Worm (Caenorhabditis elegans): Measurements from ENCODE around the gene srd-41.
A peak's percentile ranks its signal among the peaks of the same experiment; 100 is the strongest.

Gene srd-41

ce11 chrX:12362951-12363486, 36.5 kb downstream of the srd-41 start (continued):
- TF ChIP-seq daf-16 (GFP tag; optimal IDR thresholded peaks at IDR 0.05) (peak; percentile 94 to 99), daf-16 (tag; optimal IDR thresholded peaks at IDR 0.05) (peak; percentile 99), mxl-2 (GFP tag; conservative IDR thresholded peaks at IDR 0.05) (peak; percentile 83), mep-1 (tag; optimal IDR thresholded peaks at IDR 0.05) (peak; percentile 100), daf-8 (GFP tag; IDR thresholded peaks at IDR 0.05) (peak; percentile 57; the same call in 1 of the 2 replicates), daf-12 (tag; optimal IDR thresholded peaks at IDR 0.05) (peak; percentile 9), lir-3 (tag; optimal IDR thresholded peaks at IDR 0.05) (peak; percentile 94), skn-1 (tag; optimal IDR thresholded peaks at IDR 0.05) (peak; percentile 41), rbr-2 (tag; optimal IDR thresholded peaks at IDR 0.05) (peak; percentile 99), unc-62 (GFP tag; optimal IDR thresholded peaks at IDR 0.05 in 1 of 2) (peak; percentile 65 to 100), unc-62 (tag; optimal IDR thresholded peaks at IDR 0.05) (peak; percentile 96), ama-1 (optimal IDR thresholded peaks at IDR 0.05) (no peak), vab-7 (GFP tag; IDR thresholded peaks at IDR 0.05) (peak; percentile 84; the same call in 1 of the 2 replicates), nhr-6 (tag; optimal IDR thresholded peaks at IDR 0.05) (peak; percentile 97), nhr-10 (tag; optimal IDR thresholded peaks at IDR 0.05) (peak; percentile 98), nhr-48 (tag; optimal IDR thresholded peaks at IDR 0.05) (peak; percentile 97), unc-130 (GFP tag; optimal IDR thresholded peaks at IDR 0.05) (no peak), ceh-20 (GFP tag; IDR thresholded peaks at IDR 0.05) (peak; percentile 97), F10B5.3 (tag; optimal IDR thresholded peaks at IDR 0.05) (peak; percentile 95), nhr-111 (GFP tag; optimal IDR thresholded peaks at IDR 0.05) (no peak), Y75B8A.6 (GFP tag; IDR thresholded peaks at IDR 0.05) (no peak), daf-19 (GFP tag; conservative IDR thresholded peaks at IDR 0.05) (peak; percentile 67), zip-11 (GFP tag; IDR thresholded peaks at IDR 0.05) (no peak), tra-1 (GFP tag; IDR thresholded peaks at IDR 0.05) (peak; percentile 96), dmd-9 (GFP tag; IDR thresholded peaks at IDR 0.05) (peak; percentile 64; the same call in 1 of the 2 replicates), ZK337.2 (GFP tag; IDR thresholded peaks at IDR 0.05) (peak; percentile 83; the same call in 1 of the 2 replicates), ztf-7 (tag; optimal IDR thresholded peaks at IDR 0.05) (peak; percentile 95), unc-39 (tag; optimal IDR thresholded peaks at IDR 0.05) (peak; percentile 38), attf-4 (tag; optimal IDR thresholded peaks at IDR 0.05) (peak; percentile 50), ceh-32 (tag; optimal IDR thresholded peaks at IDR 0.05; ENCODE audit: poor library complexity) (peak; percentile 89), ztf-11 (tag; optimal IDR thresholded peaks at IDR 0.05) (peak; percentile 56), nhr-42 (GFP tag; IDR thresholded peaks at IDR 0.05) (peak; percentile 97), F26F4.8 (GFP tag; conservative IDR thresholded peaks at IDR 0.05) (no peak), ceh-62 (tag; optimal IDR thresholded peaks at IDR 0.05) (peak; percentile 40), hlh-11 (tag; optimal IDR thresholded peaks at IDR 0.05) (peak; percentile 96), lin-38 (GFP tag; IDR thresholded peaks at IDR 0.05) (peak; percentile 84), set-16 (GFP tag; IDR thresholded peaks at IDR 0.05) (no peak), T26A8.4 (GFP tag; IDR thresholded peaks at IDR 0.05) (peak; percentile 99), egl-43 (GFP tag; IDR thresholded peaks at IDR 0.05) (peak; percentile 78), spr-1 (tag; optimal IDR thresholded peaks at IDR 0.05) (peak; percentile 96), duxl-1 (tag; optimal IDR thresholded peaks at IDR 0.05; ENCODE audit: poor library complexity) (peak; percentile 98), lin-39 (tag; optimal IDR thresholded peaks at IDR 0.05) (peak; percentile 92), saeg-2 (GFP tag; IDR thresholded peaks at IDR 0.05) (peak; percentile 93)

- TF ChIP-seq aha-1 (tag) (no peak), nhr-42 (GFP tag; IDR thresholded peaks at IDR 0.05) (no peak), fkh-10 (GFP tag; optimal IDR thresholded peaks at IDR 0.05) (no peak), snpc-1.2 (GFP tag; IDR thresholded peaks at IDR 0.05) (no peak), nhr-28 (tag; optimal IDR thresholded peaks at IDR 0.05) (no peak), F37D6.2 (tag; optimal IDR thresholded peaks at IDR 0.05) (no peak), ces-1 (GFP tag; optimal IDR thresholded peaks at IDR 0.05) (no peak), daf-16 (GFP tag; optimal IDR thresholded peaks at IDR 0.05) (no peak), daf-16 (tag; optimal IDR thresholded peaks at IDR 0.05) (no peak), lin-15B (tag; optimal IDR thresholded peaks at IDR 0.05) (no peak), attf-4 (tag; optimal IDR thresholded peaks at IDR 0.05) (no peak), tra-1 (GFP tag; IDR thresholded peaks at IDR 0.05) (no peak), hif-1 (tag; optimal IDR thresholded peaks at IDR 0.05) (no peak)
Observed at ce11 chrX:12364804-12365203, 38.3 kb downstream of the srd-41 start, which contains the start of gene F19H6.5. Gene F19H6.5 (minus strand): TSS chrX:12364904.

Measured in whole organism, L4 larva.